Worm (Caenorhabditis elegans): ENCODE results near the gene C44B12.9.

The C44B12.9 gene

ce11 chrIV:1113638-1114037 is 9.2 kb upstream of the C44B12.9 start, which contains the start of gene srx-14:
TSS of gene srx-14 (minus strand) at chrIV:1113738.
- TF ChIP-seq unc-62 (GFP tag; optimal IDR thresholded peaks at IDR 0.05 in 1 of 2) (no peak), unc-62 (tag; optimal IDR thresholded peaks at IDR 0.05) (no peak), lin-29 (GFP tag; IDR thresholded peaks at IDR 0.05) (no peak), vab-7 (GFP tag; IDR thresholded peaks at IDR 0.05) (no peak), lir-3 (tag; optimal IDR thresholded peaks at IDR 0.05) (no peak), mdt-29 (GFP tag; IDR thresholded peaks at IDR 0.05) (no peak), nhr-77 (tag; optimal IDR thresholded peaks at IDR 0.05) (no peak), hlh-11 (tag; optimal IDR thresholded peaks at IDR 0.05) (no peak), zip-11 (GFP tag; IDR thresholded peaks at IDR 0.05) (no peak), ceh-28 (tag; optimal IDR thresholded peaks at IDR 0.05) (no peak), Y48G9A.11 (GFP tag; IDR thresholded peaks at IDR 0.05) (no peak), tag-97 (GFP tag; IDR thresholded peaks at IDR 0.05) (no peak), set-16 (GFP tag; IDR thresholded peaks at IDR 0.05) (no peak), madf-9 (GFP tag; conservative IDR thresholded peaks at IDR 0.05) (no peak), madf-5 (GFP tag; IDR thresholded peaks at IDR 0.05) (no peak), F26F4.8 (GFP tag; conservative IDR thresholded peaks at IDR 0.05) (no peak), lin-15B (tag; optimal IDR thresholded peaks at IDR 0.05) (no peak)

- TF ChIP-seq ctbp-1 (GFP tag; IDR thresholded peaks at IDR 0.05) (no peak), mdt-29 (GFP tag; IDR thresholded peaks at IDR 0.05) (no peak), Y105C5A.15 (GFP tag; IDR thresholded peaks at IDR 0.05) (no peak), daf-16 (GFP tag; optimal IDR thresholded peaks at IDR 0.05) (peak in 1 of 2 experiments; percentile 82), daf-16 (tag; optimal IDR thresholded peaks at IDR 0.05) (no peak), hmg-1.1 (GFP tag; IDR thresholded peaks at IDR 0.05) (peak; percentile 9; the same call in 1 of the 2 replicates), dve-1 (tag; optimal IDR thresholded peaks at IDR 0.05; ENCODE audit: insufficient read depth) (no peak)
Measured at ce11 chrIV:1110999-1111398, 6.6 kb upstream of the C44B12.9 start.

- TF ChIP-seq madf-5 (GFP tag; IDR thresholded peaks at IDR 0.05) (no peak), lin-39 (tag; optimal IDR thresholded peaks at IDR 0.05) (no peak), nhr-11 (tag; optimal IDR thresholded peaks at IDR 0.05) (peak; percentile 54), nhr-77 (tag; optimal IDR thresholded peaks at IDR 0.05) (no peak), hlh-11 (tag; optimal IDR thresholded peaks at IDR 0.05) (peak; percentile 19), daf-8 (GFP tag; IDR thresholded peaks at IDR 0.05) (no peak), ces-1 (GFP tag; optimal IDR thresholded peaks at IDR 0.05) (no peak), aha-1 (tag) (peak; percentile 38), nhr-42 (GFP tag; IDR thresholded peaks at IDR 0.05) (no peak), hlh-30 (tag; optimal IDR thresholded peaks at IDR 0.05; ENCODE audit: insufficient read depth) (no peak), Y48G9A.11 (GFP tag; IDR thresholded peaks at IDR 0.05) (no peak), lsy-2 (tag; optimal IDR thresholded peaks at IDR 0.05) (no peak), ceh-82 (tag; optimal IDR thresholded peaks at IDR 0.05) (no peak)
Measured at ce11 chrIV:1108030-1108429, 3.6 kb upstream of the C44B12.9 start.

- TF ChIP-seq set-16 (GFP tag; IDR thresholded peaks at IDR 0.05) (peak; percentile 56; the same call in 1 of the 2 replicates), tag-97 (GFP tag; IDR thresholded peaks at IDR 0.05) (no peak), ama-1 (optimal IDR thresholded peaks at IDR 0.05) (peak; percentile 41), hlh-11 (tag; optimal IDR thresholded peaks at IDR 0.05) (peak; percentile 2)
Measured at ce11 chrIV:1107190-1107589, 2.8 kb upstream of the C44B12.9 start, which contains the start of gene ost-1. TSS of gene ost-1 (plus strand) at chrIV:1107396.

ce11 chrIV:1105999-1106398 is 1.6 kb upstream of the C44B12.9 start:
- TF ChIP-seq ceh-44 (GFP tag; IDR thresholded peaks at IDR 0.05) (no peak), ZK337.2 (GFP tag; IDR thresholded peaks at IDR 0.05) (no peak), daf-12 (tag; optimal IDR thresholded peaks at IDR 0.05) (no peak), hlh-11 (tag; optimal IDR thresholded peaks at IDR 0.05) (no peak), mdt-29 (GFP tag; IDR thresholded peaks at IDR 0.05) (no peak), attf-4 (tag; optimal IDR thresholded peaks at IDR 0.05) (no peak), dmd-9 (GFP tag; IDR thresholded peaks at IDR 0.05) (no peak), mxl-2 (GFP tag; conservative IDR thresholded peaks at IDR 0.05) (no peak), nhr-41 (GFP tag; IDR thresholded peaks at IDR 0.05) (no peak), nhr-10 (tag; optimal IDR thresholded peaks at IDR 0.05) (no peak), gei-8 (GFP tag; optimal IDR thresholded peaks at IDR 0.05) (no peak), madf-5 (GFP tag; IDR thresholded peaks at IDR 0.05) (no peak), skn-1 (tag; optimal IDR thresholded peaks at IDR 0.05) (no peak), lin-13 (GFP tag; optimal IDR thresholded peaks at IDR 0.05) (no peak), arid-1 (GFP tag; conservative IDR thresholded peaks at IDR 0.05) (no peak), daf-8 (GFP tag; IDR thresholded peaks at IDR 0.05) (no peak), aly-2 (tag; optimal IDR thresholded peaks at IDR 0.05) (no peak)

Data from whole organism, L4 larva.